Fruit fly (Drosophila melanogaster) whole organism, embryonic: Measurements from ENCODE around the gene CG14020.

Experiments used
- Aef1 ChIP-seq: fragments of 200-800 bp; sonication (Bioruptor generic); IDR thresholded peaks from 3 replicates; pipeline ENCODE4 v1.3.6; 2022; ENCODE audit warnings: missing biosample characterization, missing genetic modification characterization
- CG10267 ChIP-seq: fragments of 200-800 bp; sonication (Bioruptor generic); optimal IDR thresholded peaks from 2 replicates; lab custom pipeline; 2018; ENCODE audit warnings: missing biosample characterization, mild to moderate bottlenecking, missing genetic modification characterization, moderate library complexity
- CG12071 ChIP-seq: fragments of 200-800 bp; sonication (Bioruptor generic); optimal IDR thresholded peaks from 3 replicates; lab custom pipeline; 2018; ENCODE audit warnings: missing biosample characterization, mild to moderate bottlenecking, missing genetic modification characterization
- CG12236 ChIP-seq: fragments of 200-800 bp; sonication (Bioruptor generic); optimal IDR thresholded peaks from 2 replicates; lab custom pipeline; 2016; ENCODE audit warnings: missing biosample characterization, missing genetic modification characterization
- CG13123 ChIP-seq: fragments of 200-800 bp; sonication (Bioruptor generic); optimal IDR thresholded peaks from 2 replicates; lab custom pipeline; 2016; ENCODE audit warnings: missing biosample characterization, missing genetic modification characterization
- CG13775 ChIP-seq: fragments of 200-800 bp; sonication (Bioruptor generic); optimal IDR thresholded peaks from 3 replicates; lab custom pipeline; 2017; ENCODE audit warnings: missing biosample characterization, mild to moderate bottlenecking, missing genetic modification characterization
- CG16779 ChIP-seq: fragments of 200-800 bp; sonication (Bioruptor generic); IDR thresholded peaks from 2 replicates; pipeline ENCODE4 v1.3.6; 2022; ENCODE audit warnings: missing biosample characterization, missing genetic modification characterization
- CG17568 ChIP-seq: fragments of 200-800 bp; sonication (Bioruptor generic); optimal IDR thresholded peaks from 2 replicates; lab custom pipeline; 2018; ENCODE audit warnings: missing biosample characterization, mild to moderate bottlenecking, missing genetic modification characterization, moderate library complexity
- CG1832 ChIP-seq: fragments of 200-800 bp; sonication (Bioruptor generic); optimal IDR thresholded peaks from 2 replicates; lab custom pipeline; 2017; ENCODE audit warnings: missing biosample characterization, mild to moderate bottlenecking, missing genetic modification characterization, inconsistent platforms
- CG2202 ChIP-seq: fragments of 200-800 bp; sonication (Bioruptor generic); optimal IDR thresholded peaks from 2 replicates; lab custom pipeline; 2018; ENCODE audit warnings: missing biosample characterization, mild to moderate bottlenecking, missing genetic modification characterization
- CG2678 ChIP-seq: fragments of 200-800 bp; sonication (Bioruptor generic); optimal IDR thresholded peaks from 3 replicates; lab custom pipeline; 2019; ENCODE audit warnings: missing biosample characterization, mild to moderate bottlenecking, missing genetic modification characterization, moderate library complexity
- CG3163 ChIP-seq: fragments of 200-800 bp; sonication (Bioruptor generic); optimal IDR thresholded peaks from 3 replicates; lab custom pipeline; 2016; ENCODE audit warnings: missing biosample characterization, missing genetic modification characterization
- CG32767 ChIP-seq: fragments of 200-800 bp; sonication (Bioruptor generic); IDR thresholded peaks from 2 replicates; pipeline ENCODE4 v1.3.6; 2022; ENCODE audit warnings: missing biosample characterization, missing genetic modification characterization
- CG4854 ChIP-seq: fragments of 200-800 bp; sonication (Bioruptor generic); optimal IDR thresholded peaks from 2 replicates; lab custom pipeline; 2016; ENCODE audit warnings: missing biosample characterization, missing genetic modification characterization, inconsistent platforms
- CG7928 ChIP-seq: fragments of 200-800 bp; sonication (Bioruptor generic); optimal IDR thresholded peaks from 2 replicates; lab custom pipeline; 2017; ENCODE audit warnings: missing biosample characterization, mild to moderate bottlenecking, missing genetic modification characterization
- CG8944 ChIP-seq: fragments of 200-800 bp; sonication (Bioruptor generic); optimal IDR thresholded peaks from 3 replicates; lab custom pipeline; 2016; ENCODE audit warnings: missing biosample characterization, missing genetic modification characterization
- CG9727 ChIP-seq: fragments of 200-800 bp; sonication (Bioruptor generic); optimal IDR thresholded peaks from 3 replicates; lab custom pipeline; 2017; ENCODE audit warnings: missing biosample characterization, mild to moderate bottlenecking, missing genetic modification characterization
- CkIIα-i1 ChIP-seq: fragments of 200-800 bp; sonication (Bioruptor generic); IDR thresholded peaks from 2 replicates; pipeline ENCODE4 v1.3.6; 2022; ENCODE audit warnings: missing biosample characterization, missing genetic modification characterization
- Doc2 ChIP-seq: fragments of 200-800 bp; sonication (Bioruptor generic); IDR thresholded peaks from 2 replicates; pipeline ENCODE4 v1.3.6; 2022; ENCODE audit warnings: missing biosample characterization, missing genetic modification characterization
- Dp ChIP-seq: fragments of 200-800 bp; sonication (Bioruptor generic); optimal IDR thresholded peaks from 2 replicates; lab custom pipeline; 2018; ENCODE audit warnings: missing biosample characterization, mild to moderate bottlenecking, missing genetic modification characterization, moderate library complexity
- Fer2 ChIP-seq: fragments of 200-800 bp; sonication (Bioruptor generic); optimal IDR thresholded peaks from 2 replicates; lab custom pipeline; 2018; ENCODE audit warnings: missing biosample characterization, mild to moderate bottlenecking, missing genetic modification characterization, moderate library complexity
- Fer3 ChIP-seq: fragments of 200-800 bp; sonication (Bioruptor generic); optimal IDR thresholded peaks from 2 replicates; lab custom pipeline; 2018; ENCODE audit warnings: missing biosample characterization, mild to moderate bottlenecking, missing genetic modification characterization, moderate library complexity
- Hmr ChIP-seq: fragments of 200-800 bp; sonication (Bioruptor generic); optimal IDR thresholded peaks from 3 replicates; lab custom pipeline; 2017; ENCODE audit warnings: mild to moderate bottlenecking, missing biosample characterization, missing genetic modification reagents, missing genetic modification characterization
- MESR4 ChIP-seq: fragments of 200-800 bp; sonication (Bioruptor generic); optimal IDR thresholded peaks from 2 replicates; lab custom pipeline; 2018; ENCODE audit warnings: missing biosample characterization, mild to moderate bottlenecking, missing genetic modification characterization, moderate library complexity
- Oaz ChIP-seq: fragments of 200-800 bp; sonication (Bioruptor generic); IDR thresholded peaks from 2 replicates; pipeline ENCODE4 v1.3.6; 2022; ENCODE audit warnings: missing biosample characterization, missing genetic modification characterization
- Spps ChIP-seq: fragments of 200-800 bp; sonication (Bioruptor generic); optimal IDR thresholded peaks from 2 replicates; lab custom pipeline; 2018; ENCODE audit warnings: missing biosample characterization, mild to moderate bottlenecking, missing genetic modification characterization
- bab2 ChIP-seq: fragments of 200-800 bp; sonication (Bioruptor generic); optimal IDR thresholded peaks from 2 replicates; lab custom pipeline; 2016; ENCODE audit warnings: missing biosample characterization, missing genetic modification characterization
- bcd ChIP-seq: fragments of 200-800 bp; sonication (Bioruptor generic); optimal IDR thresholded peaks from 2 replicates; lab custom pipeline; 2017; ENCODE audit warnings: missing biosample characterization, mild to moderate bottlenecking, missing genetic modification characterization
- bsh ChIP-seq, 2 experiments: fragments of 200-800 bp; sonication (Bioruptor generic); optimal IDR thresholded peaks; 2 replicates each; lab custom pipeline; 2017 to 2018; ENCODE audit warnings: mild to moderate bottlenecking in 2 of 2, missing biosample characterization in 2 of 2, missing genetic modification characterization in 2 of 2, moderate library complexity in 1 of 2
- cad ChIP-seq: fragments of >200 bp; optimal IDR thresholded peaks from 2 replicates; lab custom pipeline; 2017; ENCODE audit warnings: missing biosample characterization, missing genetic modification characterization
- cas ChIP-seq: fragments of 200-800 bp; sonication (Bioruptor generic); IDR thresholded peaks from 2 replicates; pipeline ENCODE4 v1.3.6; 2022; ENCODE audit warnings: missing biosample characterization, missing genetic modification characterization
- ci ChIP-seq: fragments of 200-800 bp; sonication (Bioruptor generic); IDR thresholded peaks from 3 replicates; pipeline ENCODE4 v1.3.6; 2022; ENCODE audit warnings: missing biosample characterization, missing genetic modification characterization
- disco-r ChIP-seq: fragments of 200-800 bp; sonication (Bioruptor generic); optimal IDR thresholded peaks from 2 replicates; lab custom pipeline; 2016; ENCODE audit warnings: missing biosample characterization, missing genetic modification characterization
- gfzf ChIP-seq: fragments of 200-800 bp; sonication (Bioruptor generic); optimal IDR thresholded peaks from 2 replicates; lab custom pipeline; 2016; ENCODE audit warnings: missing biosample characterization, mild to moderate bottlenecking, missing genetic modification characterization, moderate library complexity
- hb ChIP-seq: fragments of 200-800 bp; sonication (Bioruptor generic); IDR thresholded peaks from 3 replicates; pipeline ENCODE4 v1.3.6; 2022; ENCODE audit warnings: missing biosample characterization, missing genetic modification characterization; ENCODE audit not compliant: partially characterized antibody
- insv ChIP-seq, 2 experiments: fragments of 200-800 bp; sonication (Bioruptor generic); optimal IDR thresholded peaks; 3 replicates each; lab custom pipeline; 2016 to 2018; ENCODE audit warnings: missing biosample characterization in 2 of 2, missing genetic modification characterization in 2 of 2
- lov ChIP-seq, 2 experiments: fragments of 200-800 bp in 1 of 2; fragments of >200 bp in 1 of 2; sonication (Bioruptor generic) in 1 of 2; IDR thresholded peaks in 1 of 2; optimal IDR thresholded peaks in 1 of 2; 2 replicates in 1 of 2; 3 replicates in 1 of 2; pipeline versions ENCODE4 v1.3.6 to Lab custom; 2017 to 2022; ENCODE audit warnings: missing biosample characterization in 1 of 2, missing genetic modification characterization in 1 of 2
- nmo ChIP-seq: fragments of 200-800 bp; sonication (Bioruptor generic); optimal IDR thresholded peaks from 2 replicates; lab custom pipeline; 2018; ENCODE audit warnings: missing biosample characterization, mild to moderate bottlenecking, missing genetic modification characterization, moderate library complexity
- nom ChIP-seq: fragments of 200-800 bp; sonication (Bioruptor generic); optimal IDR thresholded peaks from 2 replicates; lab custom pipeline; 2017; ENCODE audit warnings: missing biosample characterization, missing genetic modification characterization, mild to moderate bottlenecking, moderate library complexity, missing genetic modification reagents
- pnt ChIP-seq: fragments of 200-800 bp; sonication (Bioruptor generic); optimal IDR thresholded peaks from 3 replicates; lab custom pipeline; 2016; ENCODE audit warnings: missing biosample characterization, missing genetic modification characterization
- ro ChIP-seq: fragments of 200-800 bp; sonication (Bioruptor generic); IDR thresholded peaks from 2 replicates; pipeline ENCODE4 v1.3.6; 2022; ENCODE audit warnings: missing biosample characterization, missing genetic modification characterization
- sc ChIP-seq, 3 experiments: fragments of >200 bp in 2 of 3; fragments of 200-800 bp in 1 of 3; sonication (Bioruptor generic) in 1 of 3; optimal IDR thresholded peaks; 2 replicates in 2 of 3; 3 replicates in 1 of 3; lab custom pipeline; 2017; ENCODE audit warnings: mild to moderate bottlenecking in 1 of 3, missing biosample characterization in 1 of 3, missing genetic modification characterization in 1 of 3, missing genetic modification reagents in 1 of 3
- scrt ChIP-seq: fragments of 200-800 bp; sonication (Bioruptor generic); optimal IDR thresholded peaks from 2 replicates; lab custom pipeline; 2018; ENCODE audit warnings: missing biosample characterization, mild to moderate bottlenecking, missing genetic modification characterization, moderate library complexity
- seq ChIP-seq: fragments of 200-800 bp; sonication (Bioruptor generic); IDR thresholded peaks from 2 replicates; pipeline ENCODE4 v1.3.6; 2022; ENCODE audit warnings: missing biosample characterization, missing genetic modification characterization
- sr ChIP-seq: fragments of 200-800 bp; sonication (Bioruptor generic); IDR thresholded peaks from 3 replicates; pipeline ENCODE4 v1.3.6; 2022; ENCODE audit warnings: missing biosample characterization, missing genetic modification characterization
- tap ChIP-seq: fragments of 200-800 bp; optimal IDR thresholded peaks from 3 replicates; lab custom pipeline; 2019; ENCODE audit warnings: missing biosample characterization, mild to moderate bottlenecking, missing genetic modification characterization, moderate library complexity
- tll ChIP-seq, 2 experiments: fragments of 200-800 bp in 1 of 2; fragments of >200 bp in 1 of 2; sonication (Bioruptor generic) in 1 of 2; optimal IDR thresholded peaks; 2 replicates each; lab custom pipeline; 2017 to 2019; ENCODE audit warnings: missing biosample characterization in 2 of 2, missing genetic modification characterization in 2 of 2, mild to moderate bottlenecking in 1 of 2, moderate library complexity in 1 of 2
- trem ChIP-seq: fragments of 200-800 bp; optimal IDR thresholded peaks from 3 replicates; lab custom pipeline; 2019; ENCODE audit warnings: missing biosample characterization, mild to moderate bottlenecking, missing genetic modification characterization, moderate library complexity
- tup ChIP-seq: fragments of 200-800 bp; sonication (Bioruptor generic); optimal IDR thresholded peaks from 2 replicates; lab custom pipeline; 2016; ENCODE audit warnings: missing biosample characterization, mild to moderate bottlenecking, missing genetic modification characterization, moderate library complexity
- wdn ChIP-seq: fragments of 200-800 bp; sonication (Bioruptor generic); IDR thresholded peaks from 2 replicates; pipeline ENCODE4 v1.3.6; 2022; ENCODE audit warnings: missing biosample characterization, missing genetic modification characterization

CG14020 gene

dm6 chr2L:5479128-5479527 is 38.4 kb upstream of the CG14020 start (continued):
- TF ChIP-seq sr (GFP tag; lab: Robert Waterston, UW) (no peak), ro (GFP tag; lab: Robert Waterston, UW) (no peak), Fer3 (tag; lab: Kevin White, UChicago) (no peak), CG1832 (GFP tag; lab: Kevin White, UChicago) (no peak), CG3163 (GFP tag; lab: Kevin White, UChicago) (no peak), disco-r (GFP tag; lab: Kevin White, UChicago) (no peak), cad (no peak), CG9727 (GFP tag; lab: Kevin White, UChicago) (peak; percentile 29), Hmr (GFP tag; lab: Kevin White, UChicago) (no peak), seq (GFP tag; lab: Robert Waterston, UW) (no peak), wdn (GFP tag; lab: Robert Waterston, UW) (no peak), nom (GFP tag; lab: Kevin White, UChicago) (no peak), bsh (GFP tag; optimal IDR thresholded peaks at IDR 0.05; lab: Kevin White, UChicago) (peak in 1 of 2 experiments; percentile 7), CG10267 (tag; lab: Kevin White, UChicago) (peak; percentile 3), scrt (GFP tag; lab: Kevin White, UChicago) (no peak), CkIIα-i1 (GFP tag; lab: Robert Waterston, UW) (no peak), CG32767 (GFP tag; lab: Robert Waterston, UW) (no peak), sc (optimal IDR thresholded peaks at IDR 0.05; lab: Kevin White, UChicago) (no peak), sc (GFP tag; optimal IDR thresholded peaks at IDR 0.05; lab: Kevin White, UChicago) (no peak), nmo (peak; percentile 1), CG8944 (no peak), CG16779 (GFP tag; lab: Robert Waterston, UW) (no peak), hb (GFP tag; lab: Robert Waterston, UW) (no peak), gfzf (GFP tag; lab: Kevin White, UChicago) (no peak), CG13123 (GFP tag; lab: Kevin White, UChicago) (no peak), tup (GFP tag; lab: Kevin White, UChicago) (no peak), Dp (GFP tag; lab: Kevin White, UChicago) (no peak), tap (tag; lab: Kevin White, UChicago) (no peak), Fer2 (no peak), CG13775 (GFP tag; lab: Kevin White, UChicago) (no peak), CG12071 (GFP tag; lab: Kevin White, UChicago) (no peak), cas (no peak), CG2678 (tag; lab: Kevin White, UChicago) (peak; percentile 9), insv (GFP tag; optimal IDR thresholded peaks at IDR 0.05; lab: Kevin White, UChicago) (no peak), CG17568 (GFP tag; lab: Kevin White, UChicago) (no peak), bcd (no peak), CG7928 (GFP tag; lab: Kevin White, UChicago) (no peak), CG12236 (GFP tag; lab: Kevin White, UChicago) (no peak), bab2 (GFP tag; lab: Kevin White, UChicago) (no peak), trem (tag; lab: Kevin White, UChicago) (peak; percentile 6), Spps (no peak), CG4854 (GFP tag; lab: Kevin White, UChicago) (no peak), pnt (GFP tag; lab: Kevin White, UChicago) (no peak), Aef1 (GFP tag; lab: Robert Waterston, UW) (no peak), ci (GFP tag; lab: Robert Waterston, UW) (no peak), CG2202 (tag; lab: Kevin White, UChicago) (no peak), Oaz (GFP tag; lab: Robert Waterston, UW) (no peak), MESR4 (GFP tag; lab: Kevin White, UChicago) (no peak), tll (GFP tag; optimal IDR thresholded peaks at IDR 0.05; lab: Kevin White, UChicago) (no peak), Doc2 (no peak), lov (optimal IDR thresholded peaks at IDR 0.05; lab: Kevin White, UChicago) (no peak), lov (GFP tag; IDR thresholded peaks at IDR 0.05; lab: Robert Waterston, UW) (no peak)
